Fruit fly (Drosophila melanogaster) whole organism: Measurements from ENCODE around the gene Oatp74D.

Experiments
- CG8478 ChIP-seq: fragments of >200 bp; optimal IDR thresholded peaks from 2 replicates; lab custom pipeline; 2018; ENCODE audit warnings: inconsistent platforms
- Dll ChIP-seq: fragments of >200 bp; optimal IDR thresholded peaks from 2 replicates; lab custom pipeline; 2017
- EcR ChIP-seq, 2 experiments: fragments of >200 bp; optimal IDR thresholded peaks; 2 replicates each; lab custom pipeline; 2017; ENCODE audit warnings: missing biosample characterization in 2 of 2, missing genetic modification characterization in 2 of 2, missing genetic modification reagents in 2 of 2
- pan ChIP-seq: fragments of >200 bp; optimal IDR thresholded peaks from 2 replicates; lab custom pipeline; 2017
- psq ChIP-seq: fragments of >200 bp; optimal IDR thresholded peaks from 2 replicates; lab custom pipeline; 2017
- usp ChIP-seq: fragments of >200 bp; optimal IDR thresholded peaks from 2 replicates; lab custom pipeline; 2017; ENCODE audit warnings: missing biosample characterization, missing genetic modification characterization, mixed read lengths

Gene Oatp74D

dm6 chr3L:17533745-17534144, 46.8 kb downstream of the Oatp74D start:
- TF ChIP-seq Dll (lab: Kevin White, UChicago) (no peak), pan (no peak), CG8478 (lab: Kevin White, UChicago) (no peak), EcR (GFP tag; optimal IDR thresholded peaks at IDR 0.05; lab: Kevin White, UChicago) (no peak), usp (GFP tag; lab: Kevin White, UChicago) (no peak), psq (lab: Kevin White, UChicago) (no peak)

- TF ChIP-seq EcR (GFP tag; optimal IDR thresholded peaks at IDR 0.05; lab: Kevin White, UChicago): no peak
- no peak for TF ChIP-seq Dll (lab: Kevin White, UChicago)
- TF ChIP-seq usp (GFP tag; lab: Kevin White, UChicago): no peak
- TF ChIP-seq psq (lab: Kevin White, UChicago): no peak
- TF ChIP-seq pan: no peak
Observed at dm6 chr3L:17534396-17534795, 47.5 kb downstream of the Oatp74D start.

DNA sequence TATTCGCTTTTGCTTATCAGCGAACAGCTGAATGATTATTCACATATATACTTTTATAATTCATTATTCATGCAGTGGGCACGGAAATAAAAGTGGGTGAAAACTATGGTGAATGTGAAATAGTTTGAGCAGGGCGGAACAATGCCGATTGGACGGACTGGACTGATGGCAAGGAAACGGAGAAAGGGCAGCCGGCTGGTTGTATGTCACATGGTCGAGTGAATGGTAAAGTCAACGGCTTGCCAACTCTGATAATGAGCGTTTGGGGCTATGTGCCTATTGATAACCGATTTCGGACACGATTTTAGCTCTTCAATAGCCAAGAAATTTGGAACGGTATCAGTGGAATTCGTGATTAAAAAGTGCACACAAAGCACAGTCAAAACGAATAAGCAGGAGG, 48.9 kb downstream of the Oatp74D start:
- TF ChIP-seq usp (GFP tag; lab: Kevin White, UChicago) (no peak), Dll (lab: Kevin White, UChicago) (no peak), CG8478 (lab: Kevin White, UChicago) (no peak)

- TF ChIP-seq Dll (lab: Kevin White, UChicago) (no peak), EcR (GFP tag; optimal IDR thresholded peaks at IDR 0.05; lab: Kevin White, UChicago) (no peak)
Observed at dm6 chr3L:17538250-17538649, 51.3 kb downstream of the Oatp74D start.

- TF ChIP-seq Dll (lab: Kevin White, UChicago) (no peak), CG8478 (lab: Kevin White, UChicago) (no peak), usp (GFP tag; lab: Kevin White, UChicago) (no peak), pan (no peak), psq (lab: Kevin White, UChicago) (no peak), EcR (GFP tag; optimal IDR thresholded peaks at IDR 0.05; lab: Kevin White, UChicago) (no peak)
Observed at dm6 chr3L:17538907-17539306, 52.0 kb downstream of the Oatp74D start.

- TF ChIP-seq EcR (GFP tag; optimal IDR thresholded peaks at IDR 0.05; lab: Kevin White, UChicago) (no peak), CG8478 (lab: Kevin White, UChicago) (no peak)
Observed at dm6 chr3L:17540004-17540403, 53.1 kb downstream of the Oatp74D start.

DNA sequence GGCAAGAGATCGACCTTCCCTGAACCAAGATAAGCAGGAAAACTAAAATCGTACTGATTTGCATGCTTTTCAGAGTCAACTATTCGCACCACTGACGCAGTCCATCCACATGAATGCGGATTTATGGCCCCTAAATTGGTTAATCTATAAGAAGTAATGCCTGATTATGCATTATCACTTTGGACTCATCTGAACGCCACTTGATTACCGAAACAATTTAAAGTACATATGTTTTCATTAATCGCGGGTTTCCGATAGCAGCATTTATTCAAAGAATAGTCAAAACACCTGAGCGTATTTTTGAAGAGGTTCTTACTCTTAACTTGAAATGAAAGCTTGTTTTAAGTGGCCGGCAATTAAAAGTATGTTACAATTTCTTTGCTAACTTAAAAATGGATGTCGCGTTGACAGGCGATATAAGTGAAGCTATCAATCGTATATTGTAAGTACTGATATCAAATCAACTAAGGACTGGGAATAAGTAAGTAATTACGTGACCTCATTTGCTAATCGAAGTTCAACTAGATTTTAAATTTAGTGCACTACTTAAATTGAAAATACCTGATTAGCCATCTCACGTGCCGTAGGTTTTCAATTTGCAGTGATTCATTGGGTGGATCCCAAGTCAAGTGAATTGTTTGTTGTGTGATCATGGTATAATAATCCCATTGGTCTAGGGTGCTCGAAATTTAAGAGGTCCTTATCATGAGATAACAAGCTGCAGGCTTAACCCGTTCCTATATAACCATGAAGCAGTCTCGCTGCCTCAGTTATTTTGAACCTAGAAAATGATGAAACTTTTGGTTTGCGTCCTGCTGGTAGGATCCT, 62.3 kb downstream of the Oatp74D start, which contains the start of the genes Jon74E and CG7542:
Gene Jon74E, minus strand, starts transcription at position 79 of the 828 bp plus-strand sequence.
Gene CG7542, plus strand, starts transcription at position 778 of the 828 bp plus-strand sequence.
- TF ChIP-seq CG8478 (lab: Kevin White, UChicago) (no peak), usp (GFP tag; lab: Kevin White, UChicago) (no peak), psq (lab: Kevin White, UChicago) (no peak), pan (no peak), EcR (GFP tag; optimal IDR thresholded peaks at IDR 0.05; lab: Kevin White, UChicago) (no peak), Dll (lab: Kevin White, UChicago) (no peak)

- TF ChIP-seq EcR (GFP tag; optimal IDR thresholded peaks at IDR 0.05; lab: Kevin White, UChicago) (no peak), usp (GFP tag; lab: Kevin White, UChicago) (no peak), Dll (lab: Kevin White, UChicago) (no peak), pan (no peak), CG8478 (lab: Kevin White, UChicago) (no peak), psq (lab: Kevin White, UChicago) (no peak)
Observed at dm6 chr3L:17555794-17556193, 68.9 kb downstream of the Oatp74D start.

- TF ChIP-seq Dll (lab: Kevin White, UChicago) (no peak), CG8478 (lab: Kevin White, UChicago) (peak; percentile 15)
Observed at dm6 chr3L:17557215-17557904, 70.4 kb downstream of the Oatp74D start, which contains the start of gene CycT. CycT (minus strand) TSS chr3L:17557788.
